Worm (Caenorhabditis elegans) whole organism, late embryonic: ENCODE measurements around the gene srz-44.
A peak's percentile ranks its signal among the peaks of the same experiment; 100 is the strongest.
"Not testable (repeated sequence)": the region's sequence is repeated elsewhere in the genome, so short reads cannot be mapped to it uniquely, and the experiment has no call there.

Experiments used
- C38D4.7 ChIP-seq: fragments of 200-800 bp; sonication (Bioruptor generic); optimal IDR thresholded peaks from 2 replicates; lab custom pipeline; 2018; ENCODE audit warnings: mild to moderate bottlenecking, missing genetic modification characterization, moderate library complexity, missing compliant biosample characterization
- F13H6.1 ChIP-seq: sonication (generic microtip); optimal IDR thresholded peaks from 2 replicates; lab custom pipeline; 2016; ENCODE audit warnings: missing genetic modification characterization, missing compliant biosample characterization
- Y22D7AL.16 ChIP-seq: sonication (generic microtip); optimal IDR thresholded peaks from 2 replicates; lab custom pipeline; 2016; ENCODE audit warnings: missing genetic modification characterization, missing compliant biosample characterization
- ahr-1 ChIP-seq: sonication (generic microtip); optimal IDR thresholded peaks from 2 replicates; lab custom pipeline; 2016; ENCODE audit warnings: missing genetic modification characterization, missing compliant biosample characterization
- ceh-18 ChIP-seq: sonication (generic microtip); optimal IDR thresholded peaks from 2 replicates; lab custom pipeline; 2016; ENCODE audit warnings: missing genetic modification characterization, missing compliant biosample characterization
- ceh-19 ChIP-seq: fragments of 200-800 bp; sonication (Bioruptor generic); optimal IDR thresholded peaks from 2 replicates; lab custom pipeline; 2018; ENCODE audit warnings: mild to moderate bottlenecking, missing genetic modification characterization, missing compliant biosample characterization
- ceh-22 ChIP-seq: sonication (generic microtip); optimal IDR thresholded peaks from 2 replicates; lab custom pipeline; 2017; ENCODE audit warnings: missing biosample characterization, missing genetic modification characterization
- ceh-31 ChIP-seq: sonication (generic microtip); optimal IDR thresholded peaks from 2 replicates; lab custom pipeline; 2016; ENCODE audit warnings: missing genetic modification characterization, missing compliant biosample characterization
- ceh-48 ChIP-seq: sonication (generic microtip); optimal IDR thresholded peaks from 2 replicates; lab custom pipeline; 2016; ENCODE audit warnings: missing genetic modification characterization, inconsistent platforms, missing compliant biosample characterization
- ceh-9 ChIP-seq: sonication (generic microtip); optimal IDR thresholded peaks from 2 replicates; lab custom pipeline; 2016; ENCODE audit warnings: mild to moderate bottlenecking, missing genetic modification characterization, inconsistent platforms, missing compliant biosample characterization
- elt-2 ChIP-seq: sonication (generic microtip); optimal IDR thresholded peaks from 2 replicates; lab custom pipeline; 2016; ENCODE audit warnings: missing genetic modification reagents, missing genetic modification characterization, missing compliant biosample characterization
- elt-4 ChIP-seq: sonication (generic microtip); optimal IDR thresholded peaks from 2 replicates; lab custom pipeline; 2016; ENCODE audit warnings: missing genetic modification characterization, missing compliant biosample characterization
- fkh-10 ChIP-seq: fragments of 150-350 bp; optimal IDR thresholded peaks from 2 replicates; lab custom pipeline; 2014; ENCODE audit warnings: missing biosample characterization, missing genetic modification reagents, missing genetic modification characterization
- gmeb-2 ChIP-seq: sonication (generic microtip); optimal IDR thresholded peaks from 2 replicates; lab custom pipeline; 2016; ENCODE audit warnings: missing genetic modification characterization, inconsistent platforms, missing compliant biosample characterization
- hlh-13 ChIP-seq: fragments of 200-800 bp; sonication (Bioruptor generic); optimal IDR thresholded peaks from 2 replicates; lab custom pipeline; 2018; ENCODE audit warnings: mild to moderate bottlenecking, missing genetic modification characterization, missing compliant biosample characterization
- hlh-15 ChIP-seq: sonication (generic microtip); optimal IDR thresholded peaks from 2 replicates; lab custom pipeline; 2016; ENCODE audit warnings: missing genetic modification characterization, missing compliant biosample characterization
- madf-2 ChIP-seq: sonication (generic microtip); optimal IDR thresholded peaks from 2 replicates; lab custom pipeline; 2017; ENCODE audit warnings: missing genetic modification characterization, missing compliant biosample characterization
- mec-3 ChIP-seq: sonication (generic microtip); optimal IDR thresholded peaks from 2 replicates; lab custom pipeline; 2016; ENCODE audit warnings: borderline replicate concordance, missing genetic modification characterization, missing compliant biosample characterization
- npax-4 ChIP-seq: sonication (generic microtip); optimal IDR thresholded peaks from 2 replicates; lab custom pipeline; 2016; ENCODE audit warnings: missing genetic modification characterization, missing compliant biosample characterization
- odd-2 ChIP-seq: sonication (generic microtip); optimal IDR thresholded peaks from 2 replicates; lab custom pipeline; 2017; ENCODE audit warnings: antibody characterized with exemption, mild to moderate bottlenecking, missing genetic modification characterization, missing compliant biosample characterization
- ref-2 ChIP-seq: sonication (generic microtip); optimal IDR thresholded peaks from 2 replicates; lab custom pipeline; 2016; ENCODE audit warnings: missing genetic modification characterization, missing compliant biosample characterization
- rnt-1 ChIP-seq: sonication (generic microtip); optimal IDR thresholded peaks from 2 replicates; lab custom pipeline; 2016; ENCODE audit warnings: missing genetic modification characterization, missing compliant biosample characterization
- sox-2 ChIP-seq: fragments of 200-800 bp; sonication (Bioruptor generic); IDR thresholded peaks from 2 replicates; pipeline ENCODE4 v1.3.6; 2022; ENCODE audit warnings: missing genetic modification reagents, missing genetic modification characterization, missing compliant biosample characterization
- sox-4 ChIP-seq: sonication (generic microtip); optimal IDR thresholded peaks from 2 replicates; lab custom pipeline; 2017; ENCODE audit warnings: mild to moderate bottlenecking, missing genetic modification characterization, inconsistent platforms, missing compliant biosample characterization
- tbx-2 ChIP-seq: sonication (generic microtip); optimal IDR thresholded peaks from 2 replicates; lab custom pipeline; 2016; ENCODE audit warnings: missing genetic modification characterization, missing compliant biosample characterization
- unc-3 ChIP-seq, 2 experiments: fragments of 200-800 bp in 1 of 2; sonication (Bioruptor generic) in 1 of 2; sonication (generic microtip) in 1 of 2; conservative IDR thresholded peaks in 1 of 2; optimal IDR thresholded peaks in 1 of 2; 2 replicates each; pipeline versions ENCODE4 v1.3.6 to Lab custom; 2016 to 2022; ENCODE audit warnings: missing compliant biosample characterization in 2 of 2, missing genetic modification characterization in 2 of 2, missing genetic modification reagents in 1 of 2
- unc-55 ChIP-seq: sonication (generic microtip); optimal IDR thresholded peaks from 2 replicates; lab custom pipeline; 2017; ENCODE audit warnings: missing biosample characterization, missing genetic modification reagents, missing genetic modification characterization
- zip-5 ChIP-seq: sonication (generic microtip); optimal IDR thresholded peaks from 2 replicates; lab custom pipeline; 2016; ENCODE audit warnings: missing genetic modification characterization, missing compliant biosample characterization

Gene srz-44

ce11 chrV:15661003-15661402 lies 22.2 kb upstream of the srz-44 start:
- TF ChIP-seq mec-3: no peak
- TF ChIP-seq Y22D7AL.16 (tag; lab: Kevin White, UChicago): no peak
- TF ChIP-seq hlh-15 (tag; lab: Kevin White, UChicago): no peak
- TF ChIP-seq elt-2: no peak
- peak; percentile 22 for TF ChIP-seq rnt-1

- TF ChIP-seq tbx-2 (no peak), F13H6.1 (tag; lab: Kevin White, UChicago) (no peak), ref-2 (no peak), sox-4 (tag; lab: Kevin White, UChicago) (no peak), ceh-19 (GFP tag; lab: Kevin White, UChicago) (no peak), ceh-48 (tag; lab: Kevin White, UChicago) (no peak), gmeb-2 (tag; lab: Kevin White, UChicago) (no peak), unc-3 (GFP tag; conservative IDR thresholded peaks at IDR 0.05; lab: Robert Waterston, UW) (no peak), unc-3 (tag; optimal IDR thresholded peaks at IDR 0.05; lab: Kevin White, UChicago) (no peak), fkh-10 (no peak), C38D4.7 (GFP tag; lab: Kevin White, UChicago) (no peak), ceh-22 (tag; lab: Kevin White, UChicago) (no peak), zip-5 (tag; lab: Kevin White, UChicago) (no peak), unc-55 (GFP tag; lab: Kevin White, UChicago) (no peak), ceh-9 (tag; lab: Kevin White, UChicago) (no peak), ceh-18 (tag; lab: Kevin White, UChicago) (no peak)
Measured at ce11 chrV:15658262-15659060, 19.7 kb upstream of the srz-44 start.

ce11 chrV:15654124-15654523 lies 15.4 kb upstream of the srz-44 start, which contains the start of gene F53E4.2:
Gene F53E4.2, plus strand, starts transcription at chrV:15654424.
- TF ChIP-seq madf-2 (tag; lab: Kevin White, UChicago) (no peak), elt-4 (no peak), odd-2 (tag; lab: Kevin White, UChicago) (no peak), ceh-18 (tag; lab: Kevin White, UChicago) (no peak), npax-4 (tag; lab: Kevin White, UChicago) (no peak), ceh-31 (no peak)

- TF ChIP-seq hlh-13 (GFP tag; lab: Kevin White, UChicago) (no peak), sox-2 (GFP tag; lab: Robert Waterston, UW) (no peak), hlh-15 (tag; lab: Kevin White, UChicago) (no peak), ahr-1 (tag; lab: Kevin White, UChicago) (no peak)
Measured at ce11 chrV:15652147-15652546, 13.4 kb upstream of the srz-44 start.

- TF ChIP-seq ceh-19 (GFP tag; lab: Kevin White, UChicago): no peak
Measured at ce11 chrV:15650167-15650566, 11.4 kb upstream of the srz-44 start, which contains the start of gene sru-42. Gene sru-42, plus strand, starts transcription at chrV:15650467.

ce11 chrV:15647536-15648085 lies 8.9 kb upstream of the srz-44 start, which contains the start of the genes C55A1.7 and C55A1.6:
Gene C55A1.7, minus strand, starts transcription at chrV:15647636.
Gene C55A1.6, plus strand, starts transcription at chrV:15648035.
- not testable (repeated sequence) for TF ChIP-seq sox-4 (tag; lab: Kevin White, UChicago); ahr-1 (tag; lab: Kevin White, UChicago); elt-2
